Worm (Caenorhabditis elegans) whole organism, late embryonic: ENCODE measurements around the gene ant-1.4.

Experiments used
- C38D4.7 ChIP-seq: fragments of 200-800 bp; sonication (Bioruptor generic); optimal IDR thresholded peaks from 2 replicates; lab custom pipeline; 2018; ENCODE audit warnings: mild to moderate bottlenecking, missing genetic modification characterization, moderate library complexity, missing compliant biosample characterization
- ceh-18 ChIP-seq: sonication (generic microtip); optimal IDR thresholded peaks from 2 replicates; lab custom pipeline; 2016; ENCODE audit warnings: missing genetic modification characterization, missing compliant biosample characterization
- ets-4 ChIP-seq: sonication (generic microtip); optimal IDR thresholded peaks from 2 replicates; lab custom pipeline; 2016; ENCODE audit warnings: missing genetic modification characterization, missing compliant biosample characterization
- fkh-10 ChIP-seq: fragments of 150-350 bp; optimal IDR thresholded peaks from 2 replicates; lab custom pipeline; 2014; ENCODE audit warnings: missing biosample characterization, missing genetic modification reagents, missing genetic modification characterization
- hlh-30 ChIP-seq: sonication (generic microtip); optimal IDR thresholded peaks from 2 replicates; lab custom pipeline; 2017; ENCODE audit warnings: antibody characterized with exemption, missing genetic modification characterization, missing compliant biosample characterization; ENCODE audit not compliant: insufficient read depth
- nhr-11 ChIP-seq: fragments of 150-350 bp; optimal IDR thresholded peaks from 2 replicates; lab custom pipeline; 2014; ENCODE audit warnings: missing biosample characterization, missing genetic modification characterization
- pat-9 ChIP-seq: fragments of 200-800 bp; sonication (Bioruptor generic); optimal IDR thresholded peaks from 2 replicates; lab custom pipeline; 2018; ENCODE audit warnings: mild to moderate bottlenecking, missing genetic modification characterization, moderate library complexity, missing compliant biosample characterization
- rnt-1 ChIP-seq: sonication (generic microtip); optimal IDR thresholded peaks from 2 replicates; lab custom pipeline; 2016; ENCODE audit warnings: missing genetic modification characterization, missing compliant biosample characterization

DNA sequence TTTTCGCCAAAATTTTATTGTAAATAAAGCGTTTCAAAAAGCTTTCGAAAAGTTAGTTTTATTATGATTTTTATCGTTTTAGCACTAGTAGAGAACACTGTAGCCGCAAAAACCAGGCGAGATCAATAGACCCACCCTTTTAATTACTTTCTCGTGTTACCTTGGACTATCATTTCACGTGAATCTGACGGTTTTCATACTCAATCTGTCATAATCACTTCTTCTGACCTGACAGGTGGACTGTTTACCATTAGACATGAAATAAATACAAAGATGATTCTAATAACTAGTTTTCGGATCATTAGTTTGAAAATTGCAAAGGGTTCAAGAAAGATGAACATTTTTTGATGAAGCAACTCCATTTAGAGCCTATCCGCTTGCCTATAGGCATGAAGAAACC lies 3.0 kb upstream of the ant-1.4 start:
- TF ChIP-seq nhr-11 (no peak), ets-4 (tag; lab: Kevin White, UChicago) (no peak), rnt-1 (tag; lab: Kevin White, UChicago) (no peak), pat-9 (tag; lab: Kevin White, UChicago) (no peak), C38D4.7 (GFP tag; lab: Kevin White, UChicago) (no peak), fkh-10 (GFP tag; lab: Kevin White, UChicago) (no peak), hlh-30 (tag; lab: Kevin White, UChicago) (no peak), ceh-18 (tag; lab: Kevin White, UChicago) (no peak)
